Worm (Caenorhabditis elegans) whole organism, midembryonic: ENCODE data around the gene pkd-2.
A peak's percentile ranks its signal among the peaks of the same experiment; 100 is the strongest.
"Not testable (repeated sequence)": the region's sequence is repeated elsewhere in the genome, so short reads cannot be mapped to it uniquely, and the experiment has no call there.

Experiments used
- T22C8.4 ChIP-seq: fragments of 200-800 bp; sonication (Bioruptor generic); IDR thresholded peaks from 2 replicates; pipeline ENCODE4 v1.3.6; 2022; ENCODE audit warnings: missing genetic modification characterization, missing compliant biosample characterization
- klf-2 ChIP-seq: fragments of 200-800 bp; sonication (Bioruptor generic); conservative IDR thresholded peaks from 2 replicates; pipeline ENCODE4 v1.3.6; 2022; ENCODE audit warnings: missing genetic modification reagents, missing genetic modification characterization, missing compliant biosample characterization
- ref-1 ChIP-seq: fragments of 200-800 bp; sonication (Bioruptor generic); conservative IDR thresholded peaks from 2 replicates; pipeline ENCODE4 v1.3.6; 2022; ENCODE audit warnings: missing genetic modification reagents, missing genetic modification characterization, missing compliant biosample characterization
- tab-1 ChIP-seq: fragments of 200-800 bp; sonication (Bioruptor generic); IDR thresholded peaks from 2 replicates; pipeline ENCODE4 v1.3.6; 2022; ENCODE audit warnings: missing genetic modification characterization, missing compliant biosample characterization

DNA sequence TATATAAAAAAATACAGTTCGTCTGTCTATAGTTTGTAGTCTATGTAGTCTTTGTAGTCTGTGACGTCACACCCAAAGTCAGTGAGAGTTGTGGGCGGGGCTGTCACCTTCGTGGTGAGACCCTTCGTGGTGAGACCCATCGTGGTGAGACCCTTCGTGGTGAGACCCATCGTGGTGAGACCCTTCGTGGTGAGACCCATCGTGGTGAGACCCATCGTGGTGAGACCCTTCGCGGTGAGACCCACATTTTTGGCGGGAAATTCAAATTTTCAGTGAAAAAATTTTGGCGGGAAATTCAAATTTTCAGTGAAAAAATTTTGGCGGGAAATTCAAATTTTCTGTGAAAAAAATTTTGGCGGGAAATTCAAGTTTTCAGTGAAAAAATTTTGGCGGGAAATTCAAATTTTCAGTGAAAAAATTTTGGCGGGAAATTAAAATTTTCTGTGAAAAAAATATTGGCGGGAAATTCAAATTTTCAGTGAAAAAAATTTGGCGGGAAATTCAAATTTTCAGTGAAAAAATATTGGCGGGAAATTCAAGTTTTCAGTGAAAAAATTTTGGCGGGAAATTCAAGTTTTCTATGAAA lies 46.4 kb downstream of the pkd-2 start:
- not testable (repeated sequence) for TF ChIP-seq T22C8.4 (GFP tag; lab: Robert Waterston, UW); ref-1; tab-1 (GFP tag; lab: Robert Waterston, UW)
- 0 out of 2 replicates have a peak, but pooled peaks have one; percentile 70 for TF ChIP-seq klf-2
